Worm (Caenorhabditis elegans) whole organism, young adult: Measurements from ENCODE around the gene ugt-15.

ENCODE experiments used
- B0035.1 ChIP-seq: sonication (generic microtip); optimal IDR thresholded peaks from 2 replicates; lab custom pipeline; 2016; ENCODE audit warnings: missing genetic modification characterization, mild to moderate bottlenecking, missing compliant biosample characterization, missing genotype, missing genetic modification reagents
- B0261.1 ChIP-seq: sonication (generic microtip); optimal IDR thresholded peaks from 2 replicates; lab custom pipeline; 2016; ENCODE audit warnings: mild to moderate bottlenecking, missing genetic modification characterization, moderate library complexity, missing compliant biosample characterization
- B0336.3 ChIP-seq: fragments of 200-800 bp; sonication (Bioruptor generic); IDR thresholded peaks from 2 replicates; pipeline ENCODE4 v1.3.6; 2022; ENCODE audit warnings: missing genetic modification characterization, missing compliant biosample characterization
- C06A6.2 ChIP-seq: fragments of 200-800 bp; sonication (Bioruptor generic); conservative IDR thresholded peaks from 2 replicates; pipeline ENCODE4 v1.3.6; 2022; ENCODE audit warnings: missing genetic modification characterization, missing compliant biosample characterization
- F39B2.1 ChIP-seq: fragments of 200-800 bp; sonication (Bioruptor generic); IDR thresholded peaks from 2 replicates; pipeline ENCODE4 v1.3.6; 2022; ENCODE audit warnings: missing genetic modification reagents, missing genetic modification characterization, missing compliant biosample characterization
- F52B5.7 ChIP-seq: sonication (generic microtip); optimal IDR thresholded peaks from 2 replicates; lab custom pipeline; 2016; ENCODE audit warnings: mild to moderate bottlenecking, missing genetic modification characterization, missing compliant biosample characterization
- F57A8.1 ChIP-seq: fragments of 200-800 bp; sonication (Bioruptor generic); optimal IDR thresholded peaks from 2 replicates; lab custom pipeline; 2018; ENCODE audit warnings: mild to moderate bottlenecking, missing genetic modification characterization, moderate library complexity, missing compliant biosample characterization
- K11D2.4 ChIP-seq: fragments of 200-800 bp; sonication (Bioruptor generic); IDR thresholded peaks from 2 replicates; pipeline ENCODE4 v1.3.6; 2022; ENCODE audit warnings: missing genetic modification reagents, missing genetic modification characterization, missing compliant biosample characterization
- K12H6.12 ChIP-seq: fragments of 200-800 bp; sonication (Bioruptor generic); optimal IDR thresholded peaks from 2 replicates; lab custom pipeline; 2018; ENCODE audit warnings: mild to moderate bottlenecking, missing genetic modification characterization, missing compliant biosample characterization
- T07F8.4 ChIP-seq: sonication (generic microtip); optimal IDR thresholded peaks from 2 replicates; lab custom pipeline; 2016; ENCODE audit warnings: mild to moderate bottlenecking, missing genetic modification characterization, moderate library complexity, missing compliant biosample characterization
- Y56A3A.18 ChIP-seq: fragments of 200-800 bp; sonication (Bioruptor generic); IDR thresholded peaks from 2 replicates; pipeline ENCODE4 v1.3.6; 2022; ENCODE audit warnings: missing genetic modification reagents, missing genetic modification characterization, missing compliant biosample characterization
- Y95B8A.8 ChIP-seq: fragments of 200-800 bp; sonication (Bioruptor generic); IDR thresholded peaks from 2 replicates; pipeline ENCODE4 v1.3.6; 2022; ENCODE audit warnings: missing genetic modification reagents, missing genetic modification characterization, missing compliant biosample characterization
- ZK185.1 ChIP-seq: sonication (generic microtip); optimal IDR thresholded peaks from 2 replicates; lab custom pipeline; 2016; ENCODE audit warnings: mild to moderate bottlenecking, missing genetic modification characterization, missing compliant biosample characterization; ENCODE audit not compliant: poor library complexity, severe bottlenecking
- atf-7 ChIP-seq: sonication (generic microtip); optimal IDR thresholded peaks from 2 replicates; lab custom pipeline; 2017; ENCODE audit warnings: mild to moderate bottlenecking, missing genetic modification characterization, missing compliant biosample characterization
- attf-5 ChIP-seq: fragments of 200-800 bp; sonication (Bioruptor generic); optimal IDR thresholded peaks from 2 replicates; lab custom pipeline; 2018; ENCODE audit warnings: mild to moderate bottlenecking, missing genetic modification characterization, missing compliant biosample characterization
- bed-1 ChIP-seq: fragments of 200-800 bp; sonication (Bioruptor generic); IDR thresholded peaks from 2 replicates; pipeline ENCODE4 v1.3.6; 2022; ENCODE audit warnings: missing genetic modification reagents, missing genetic modification characterization, missing compliant biosample characterization
- cebp-1 ChIP-seq, 2 experiments: fragments of 200-800 bp in 1 of 2; sonication (Bioruptor generic) in 1 of 2; sonication (generic microtip) in 1 of 2; IDR thresholded peaks in 1 of 2; optimal IDR thresholded peaks in 1 of 2; 2 replicates each; pipeline versions ENCODE4 v1.3.6 to Lab custom; 2017 to 2022; ENCODE audit warnings: missing compliant biosample characterization in 2 of 2, missing genetic modification characterization in 2 of 2, mild to moderate bottlenecking in 1 of 2, missing genetic modification reagents in 1 of 2, moderate library complexity in 1 of 2
- ceh-27 ChIP-seq: fragments of 200-800 bp; sonication (Bioruptor generic); optimal IDR thresholded peaks from 2 replicates; lab custom pipeline; 2018; ENCODE audit warnings: mild to moderate bottlenecking, missing genetic modification characterization, moderate library complexity, missing compliant biosample characterization
- ceh-40 ChIP-seq: fragments of 200-800 bp; sonication (Bioruptor generic); IDR thresholded peaks from 2 replicates; pipeline ENCODE4 v1.3.6; 2022; ENCODE audit warnings: missing genetic modification characterization, missing compliant biosample characterization
- ceh-58 ChIP-seq: fragments of 200-800 bp; sonication (Bioruptor generic); IDR thresholded peaks from 2 replicates; pipeline ENCODE4 v1.3.6; 2022; ENCODE audit warnings: missing genetic modification characterization, missing compliant biosample characterization
- ceh-91 ChIP-seq: fragments of 200-800 bp; sonication (Bioruptor generic); IDR thresholded peaks from 2 replicates; pipeline ENCODE4 v1.3.6; 2022; ENCODE audit warnings: missing genetic modification reagents, missing genetic modification characterization, missing compliant biosample characterization
- chd-7 ChIP-seq: sonication (generic microtip); optimal IDR thresholded peaks from 2 replicates; lab custom pipeline; 2016; ENCODE audit warnings: mild to moderate bottlenecking, missing genetic modification characterization, moderate library complexity, missing compliant biosample characterization
- egl-44 ChIP-seq: fragments of 200-800 bp; sonication (Bioruptor generic); IDR thresholded peaks from 2 replicates; pipeline ENCODE4 v1.3.6; 2022; ENCODE audit warnings: missing genetic modification reagents, missing genetic modification characterization, missing compliant biosample characterization
- egrh-3 ChIP-seq: fragments of 200-800 bp; sonication (Bioruptor generic); IDR thresholded peaks from 2 replicates; pipeline ENCODE4 v1.3.6; 2022; ENCODE audit warnings: missing genetic modification reagents, missing genetic modification characterization, missing compliant biosample characterization
- hlh-12 ChIP-seq: sonication (generic microtip); optimal IDR thresholded peaks from 2 replicates; lab custom pipeline; 2016; ENCODE audit warnings: missing genetic modification characterization, missing compliant biosample characterization
- hmg-1.2 ChIP-seq: fragments of 200-800 bp; sonication (Bioruptor generic); IDR thresholded peaks from 2 replicates; pipeline ENCODE4 v1.3.6; 2022; ENCODE audit warnings: missing genetic modification reagents, missing genetic modification characterization, missing compliant biosample characterization
- hmg-20 ChIP-seq: fragments of 200-800 bp; sonication (Bioruptor generic); IDR thresholded peaks from 2 replicates; pipeline ENCODE4 v1.3.6; 2022; ENCODE audit warnings: missing genetic modification reagents, missing genetic modification characterization, missing compliant biosample characterization
- let-526 ChIP-seq: fragments of 200-800 bp; sonication (Bioruptor generic); IDR thresholded peaks from 2 replicates; pipeline ENCODE4 v1.3.6; 2022; ENCODE audit warnings: missing genetic modification reagents, missing genetic modification characterization, missing compliant biosample characterization
- let-607 ChIP-seq, 2 experiments: fragments of 200-800 bp in 1 of 2; sonication (Bioruptor generic) in 1 of 2; sonication (generic microtip) in 1 of 2; optimal IDR thresholded peaks; 2 replicates each; lab custom pipeline; 2016 to 2018; ENCODE audit warnings: mild to moderate bottlenecking in 2 of 2, missing compliant biosample characterization in 2 of 2, missing genetic modification characterization in 2 of 2, moderate library complexity in 2 of 2, missing genotype in 1 of 2
- lin-26 ChIP-seq: fragments of 200-800 bp; sonication (Bioruptor generic); IDR thresholded peaks from 2 replicates; pipeline ENCODE4 v1.3.6; 2022; ENCODE audit warnings: missing genetic modification reagents, missing genetic modification characterization, missing compliant biosample characterization
- lin-35 ChIP-seq, 3 experiments: fragments of 150-350 bp in 2 of 3; sonication (generic microtip) in 1 of 3; optimal IDR thresholded peaks; 2 replicates each; lab custom pipeline; 2014 to 2018; ENCODE audit warnings: missing biosample characterization in 3 of 3, missing genetic modification characterization in 3 of 3, missing genetic modification reagents in 3 of 3
- lin-40 ChIP-seq: sonication (generic microtip); optimal IDR thresholded peaks from 2 replicates; lab custom pipeline; 2016; ENCODE audit warnings: missing genetic modification characterization, mild to moderate bottlenecking, missing compliant biosample characterization, missing genotype, missing genetic modification reagents
- lin-54 ChIP-seq: fragments of 200-800 bp; sonication (Bioruptor generic); optimal IDR thresholded peaks from 2 replicates; lab custom pipeline; 2018; ENCODE audit warnings: mild to moderate bottlenecking, missing genetic modification characterization, missing compliant biosample characterization
- madf-10 ChIP-seq: sonication (generic microtip); optimal IDR thresholded peaks from 2 replicates; lab custom pipeline; 2016; ENCODE audit warnings: mild to moderate bottlenecking, missing genetic modification characterization, missing compliant biosample characterization
- madf-8 ChIP-seq: fragments of 200-800 bp; sonication (Bioruptor generic); conservative IDR thresholded peaks from 2 replicates; pipeline ENCODE4 v1.3.6; 2022; ENCODE audit warnings: missing genetic modification reagents, missing genetic modification characterization, missing compliant biosample characterization
- mcd-1 ChIP-seq: fragments of 200-800 bp; sonication (Bioruptor generic); IDR thresholded peaks from 2 replicates; pipeline ENCODE4 v1.3.6; 2022; ENCODE audit warnings: missing genetic modification reagents, missing genetic modification characterization, missing compliant biosample characterization
- nhr-90 ChIP-seq: sonication (generic microtip); optimal IDR thresholded peaks from 2 replicates; lab custom pipeline; 2016; ENCODE audit warnings: missing genotype, mild to moderate bottlenecking, missing genetic modification characterization, missing compliant biosample characterization
- pbrm-1 ChIP-seq: fragments of 200-800 bp; sonication (Bioruptor generic); IDR thresholded peaks from 2 replicates; pipeline ENCODE4 v1.3.6; 2022; ENCODE audit warnings: missing genetic modification reagents, missing genetic modification characterization, missing compliant biosample characterization
- rcor-1 ChIP-seq: fragments of 200-800 bp; sonication (Bioruptor generic); IDR thresholded peaks from 2 replicates; pipeline ENCODE4 v1.3.6; 2022; ENCODE audit warnings: missing genetic modification reagents, missing genetic modification characterization, missing compliant biosample characterization
- repo-1 ChIP-seq: sonication (generic microtip); optimal IDR thresholded peaks from 2 replicates; lab custom pipeline; 2017; ENCODE audit warnings: mild to moderate bottlenecking, missing genetic modification characterization, missing compliant biosample characterization
- sdz-38 ChIP-seq: sonication (generic microtip); optimal IDR thresholded peaks from 2 replicates; lab custom pipeline; 2016; ENCODE audit warnings: missing genotype, missing genetic modification characterization, missing compliant biosample characterization
- snpc-3.4 ChIP-seq: sonication (generic microtip); optimal IDR thresholded peaks from 2 replicates; lab custom pipeline; 2017; ENCODE audit warnings: missing genetic modification characterization, mild to moderate bottlenecking, missing compliant biosample characterization, antibody characterized with exemption, moderate library complexity, missing genotype, missing genetic modification reagents
- snpc-4 ChIP-seq, 5 experiments: fragments of 150-350 bp in 1 of 5; sonication (generic microtip) in 4 of 5; optimal IDR thresholded peaks; 2 replicates each; lab custom pipeline; 2014 to 2018; ENCODE audit warnings: missing genetic modification characterization in 5 of 5, missing biosample characterization in 3 of 5, antibody characterized with exemption in 2 of 5, mild to moderate bottlenecking in 2 of 5, missing compliant biosample characterization in 2 of 5, missing genotype in 2 of 5, moderate library complexity in 2 of 5, missing genetic modification reagents in 1 of 5
- somi-1 ChIP-seq: fragments of 200-800 bp; sonication (Bioruptor generic); optimal IDR thresholded peaks from 2 replicates; lab custom pipeline; 2018; ENCODE audit warnings: mild to moderate bottlenecking, missing genetic modification characterization, missing compliant biosample characterization
- xnd-1 ChIP-seq: sonication (generic microtip); optimal IDR thresholded peaks from 2 replicates; lab custom pipeline; 2016; ENCODE audit warnings: missing genotype, missing genetic modification reagents, missing genetic modification characterization, missing compliant biosample characterization
- ztf-18 ChIP-seq: sonication (generic microtip); optimal IDR thresholded peaks from 2 replicates; lab custom pipeline; 2016; ENCODE audit warnings: missing genotype, mild to moderate bottlenecking, missing genetic modification characterization, missing compliant biosample characterization
- ztf-22 ChIP-seq: fragments of 200-800 bp; sonication (Bioruptor generic); optimal IDR thresholded peaks from 2 replicates; lab custom pipeline; 2018; ENCODE audit warnings: mild to moderate bottlenecking, missing genetic modification characterization, moderate library complexity, missing compliant biosample characterization

ugt-15 gene

ce11 chrV:12814481-12814882, 12.8 kb upstream of the ugt-15 start:
- no peak for TF ChIP-seq Y56A3A.18 (GFP tag; lab: Robert Waterston, UW)
- TF ChIP-seq atf-7 (tag; lab: Kevin White, UChicago): peak; percentile 41
- no peak for TF ChIP-seq B0035.1
- no peak for TF ChIP-seq madf-8
- TF ChIP-seq lin-35 (GFP tag; optimal IDR thresholded peaks at IDR 0.05; lab: Kevin White, UChicago): peak in 1 of 3 experiments; percentile 47
- no peak for TF ChIP-seq ceh-58 (GFP tag; lab: Robert Waterston, UW)
- TF ChIP-seq hmg-20 (GFP tag; lab: Robert Waterston, UW): no peak
- 0 out of 2 replicates have a peak, but pooled peaks have one; percentile 58 for TF ChIP-seq egl-44 (GFP tag; lab: Robert Waterston, UW)
- no peak for TF ChIP-seq sdz-38 (tag; lab: Kevin White, UChicago)
- TF ChIP-seq attf-5: peak; percentile 65
- no peak for TF ChIP-seq xnd-1
- peak; percentile 60 for TF ChIP-seq somi-1 (GFP tag; lab: Kevin White, UChicago)
- TF ChIP-seq snpc-3.4 (tag; lab: Kevin White, UChicago): no peak
- peak; percentile 93 for TF ChIP-seq K12H6.12 (tag; lab: Kevin White, UChicago)
- TF ChIP-seq ceh-27 (GFP tag; lab: Kevin White, UChicago): peak; percentile 59
- peak; percentile 49; the same call in 1 of the 2 replicates for TF ChIP-seq cebp-1 (GFP tag; IDR thresholded peaks at IDR 0.05; lab: Robert Waterston, UW)
- TF ChIP-seq cebp-1 (tag; optimal IDR thresholded peaks at IDR 0.05; lab: Kevin White, UChicago): peak; percentile 78
- 0 out of 2 replicates have a peak, but pooled peaks have one; percentile 6 for TF ChIP-seq let-526 (GFP tag; lab: Robert Waterston, UW)
- no peak for TF ChIP-seq nhr-90 (tag; lab: Kevin White, UChicago)
- TF ChIP-seq Y95B8A.8: 0 out of 2 replicates have a peak, but pooled peaks have one; percentile 37
- peak; percentile 73; the same call in 1 of the 2 replicates for TF ChIP-seq hmg-1.2 (GFP tag; lab: Robert Waterston, UW)
- TF ChIP-seq let-607 (tag; optimal IDR thresholded peaks at IDR 0.05; lab: Kevin White, UChicago): no peak
- TF ChIP-seq F52B5.7 (tag; lab: Kevin White, UChicago): peak; percentile 31
- peak; percentile 52 for TF ChIP-seq chd-7 (tag; lab: Kevin White, UChicago)
- TF ChIP-seq madf-10 (tag; lab: Kevin White, UChicago): peak; percentile 81
- TF ChIP-seq repo-1 (tag; lab: Kevin White, UChicago): no peak
- no peak for TF ChIP-seq C06A6.2 (GFP tag; lab: Robert Waterston, UW)
- no peak for TF ChIP-seq B0261.1
- peak; percentile 4 for TF ChIP-seq lin-54 (GFP tag; lab: Kevin White, UChicago)
- TF ChIP-seq ztf-22 (GFP tag; lab: Kevin White, UChicago): no peak
- no peak for TF ChIP-seq F57A8.1 (GFP tag; lab: Kevin White, UChicago)
- TF ChIP-seq ceh-40 (GFP tag; lab: Robert Waterston, UW): no peak
- TF ChIP-seq bed-1 (GFP tag; lab: Robert Waterston, UW): no peak
- TF ChIP-seq ceh-91 (GFP tag; lab: Robert Waterston, UW): no peak
- TF ChIP-seq mcd-1: peak; percentile 64; the same call in 1 of the 2 replicates
- TF ChIP-seq T07F8.4 (tag; lab: Kevin White, UChicago): no peak
- TF ChIP-seq F39B2.1: no peak
- TF ChIP-seq lin-26 (GFP tag; lab: Robert Waterston, UW): no peak
- no peak for TF ChIP-seq hlh-12 (tag; lab: Kevin White, UChicago)
- TF ChIP-seq pbrm-1: no peak
- peak; percentile 33; the same call in 1 of the 2 replicates for TF ChIP-seq B0336.3 (GFP tag; lab: Robert Waterston, UW)
- peak; percentile 36 for TF ChIP-seq ZK185.1 (tag; lab: Kevin White, UChicago)
- peak; percentile 53; the same call in 1 of the 2 replicates for TF ChIP-seq rcor-1 (GFP tag; lab: Robert Waterston, UW)
- no peak for TF ChIP-seq snpc-4 (GFP tag; optimal IDR thresholded peaks at IDR 0.05; lab: Kevin White, UChicago)
- peak in 3 of 4 experiments; percentile 10 to 35 (median 16) for TF ChIP-seq snpc-4 (tag; optimal IDR thresholded peaks at IDR 0.05; lab: Kevin White, UChicago)
- peak; percentile 58 for TF ChIP-seq K11D2.4 (GFP tag; lab: Robert Waterston, UW)
- peak; percentile 19 for TF ChIP-seq lin-40 (tag; lab: Kevin White, UChicago)
- peak; percentile 10 for TF ChIP-seq ztf-18 (tag; lab: Kevin White, UChicago)
- TF ChIP-seq egrh-3: peak; percentile 59; the same call in 1 of the 2 replicates
